Worm (Caenorhabditis elegans) whole organism, L4 larva: ENCODE measurements around the gene sre-41.

Experiments used
- D1046.2 ChIP-seq: fragments of 200-800 bp; sonication (Bioruptor generic); IDR thresholded peaks from 2 replicates; pipeline ENCODE4 v1.3.6; 2022; ENCODE audit warnings: missing genetic modification characterization, missing compliant biosample characterization
- F10B5.3 ChIP-seq: sonication (generic microtip); optimal IDR thresholded peaks from 2 replicates; lab custom pipeline; 2016; ENCODE audit warnings: mild to moderate bottlenecking, missing genetic modification characterization, missing compliant biosample characterization
- F49E8.2 ChIP-seq: sonication (generic microtip); optimal IDR thresholded peaks from 2 replicates; lab custom pipeline; 2016; ENCODE audit warnings: missing compliant biosample characterization, mild to moderate bottlenecking, missing genetic modification characterization, borderline replicate concordance
- T26A8.4 ChIP-seq: fragments of 200-800 bp; sonication (Bioruptor generic); IDR thresholded peaks from 2 replicates; pipeline ENCODE4 v1.3.6; 2022; ENCODE audit warnings: missing genetic modification characterization, missing compliant biosample characterization
- Y48G9A.11 ChIP-seq: fragments of 200-800 bp; sonication (Bioruptor generic); IDR thresholded peaks from 2 replicates; pipeline ENCODE4 v1.3.6; 2022; ENCODE audit warnings: missing genetic modification reagents, missing genetic modification characterization, missing compliant biosample characterization
- Y75B8A.6 ChIP-seq: fragments of 200-800 bp; sonication (Bioruptor generic); IDR thresholded peaks from 2 replicates; pipeline ENCODE4 v1.3.6; 2022; ENCODE audit warnings: missing genetic modification reagents, missing genetic modification characterization, missing compliant biosample characterization
- ZK546.5 ChIP-seq, 2 experiments: sonication (generic microtip); optimal IDR thresholded peaks; 2 replicates each; lab custom pipeline; 2017; ENCODE audit warnings: missing biosample characterization in 2 of 2, missing genetic modification characterization in 2 of 2
- aha-1 ChIP-seq: fragments of 150-350 bp; peaks from one replicate; lab custom pipeline; 2014; ENCODE audit warnings: missing biosample characterization, missing genetic modification characterization
- ama-1 ChIP-seq: fragments of 150-350 bp; optimal IDR thresholded peaks from 2 replicates; lab custom pipeline; 2014; ENCODE audit warnings: inconsistent platforms, mixed read lengths
- ceh-32 ChIP-seq: sonication (generic microtip); optimal IDR thresholded peaks from 2 replicates; lab custom pipeline; 2016; ENCODE audit warnings: mild to moderate bottlenecking, missing genetic modification characterization, missing compliant biosample characterization; ENCODE audit not compliant: poor library complexity
- daf-16 ChIP-seq, 3 experiments: sonication (generic microtip); optimal IDR thresholded peaks; 2 replicates each; lab custom pipeline; 2016 to 2017; ENCODE audit warnings: missing genetic modification characterization in 3 of 3, missing genetic modification reagents in 3 of 3, mild to moderate bottlenecking in 2 of 3, missing compliant biosample characterization in 2 of 3, missing biosample characterization in 1 of 3, moderate library complexity in 1 of 3
- daf-19 ChIP-seq: fragments of 200-800 bp; sonication (Bioruptor generic); conservative IDR thresholded peaks from 2 replicates; pipeline ENCODE4 v1.3.6; 2022; ENCODE audit warnings: missing genetic modification characterization, missing compliant biosample characterization
- fkh-10 ChIP-seq: fragments of 150-350 bp; optimal IDR thresholded peaks from 2 replicates; lab custom pipeline; 2014; ENCODE audit warnings: missing biosample characterization, missing genetic modification reagents, missing genetic modification characterization
- hif-1 ChIP-seq, 2 experiments: sonication (generic microtip); optimal IDR thresholded peaks; 2 replicates each; lab custom pipeline; 2016 to 2017; ENCODE audit warnings: missing compliant biosample characterization in 2 of 2, missing genetic modification characterization in 2 of 2, missing genetic modification reagents in 2 of 2, missing genotype in 2 of 2, mild to moderate bottlenecking in 1 of 2
- hlh-11 ChIP-seq: fragments of 200-800 bp; sonication (Bioruptor generic); optimal IDR thresholded peaks from 2 replicates; lab custom pipeline; 2018; ENCODE audit warnings: mild to moderate bottlenecking, missing genetic modification characterization, missing compliant biosample characterization
- hlh-30 ChIP-seq: sonication (generic microtip); optimal IDR thresholded peaks from 2 replicates; lab custom pipeline; 2017; ENCODE audit warnings: antibody characterized with exemption, mild to moderate bottlenecking, missing genetic modification characterization, missing compliant biosample characterization; ENCODE audit not compliant: insufficient read depth
- hmg-1.1 ChIP-seq: fragments of 200-800 bp; sonication (Bioruptor generic); IDR thresholded peaks from 2 replicates; pipeline ENCODE4 v1.3.6; 2022; ENCODE audit warnings: missing genetic modification reagents, missing genetic modification characterization, missing compliant biosample characterization
- lim-7 ChIP-seq: fragments of 200-800 bp; sonication (Bioruptor generic); IDR thresholded peaks from 2 replicates; pipeline ENCODE4 v1.3.6; 2022; ENCODE audit warnings: missing genetic modification characterization, missing compliant biosample characterization
- lsy-2 ChIP-seq, 2 experiments: fragments of 150-350 bp in 1 of 2; sonication (generic microtip) in 1 of 2; optimal IDR thresholded peaks; 2 replicates each; lab custom pipeline; 2014 to 2017; ENCODE audit warnings: missing biosample characterization in 2 of 2, missing genetic modification characterization in 2 of 2
- madf-9 ChIP-seq: fragments of 200-800 bp; sonication (Bioruptor generic); conservative IDR thresholded peaks from 2 replicates; pipeline ENCODE4 v1.3.6; 2022; ENCODE audit warnings: missing genetic modification reagents, missing genetic modification characterization, missing compliant biosample characterization
- mep-1 ChIP-seq: fragments of 150-350 bp; sonication (generic microtip); optimal IDR thresholded peaks from 3 replicates; lab custom pipeline; 2014; ENCODE audit warnings: missing biosample characterization, missing genetic modification characterization
- mes-2 ChIP-seq: sonication (generic microtip); optimal IDR thresholded peaks from 2 replicates; lab custom pipeline; 2016; ENCODE audit warnings: missing genotype, mild to moderate bottlenecking, missing genetic modification characterization, missing compliant biosample characterization; ENCODE audit not compliant: poor library complexity, severe bottlenecking
- nhr-237 ChIP-seq: sonication (generic microtip); optimal IDR thresholded peaks from 2 replicates; lab custom pipeline; 2017; ENCODE audit warnings: missing biosample characterization, missing genetic modification characterization
- nhr-25 ChIP-seq: sonication (generic microtip); optimal IDR thresholded peaks from 2 replicates; lab custom pipeline; 2017; ENCODE audit warnings: missing genetic modification characterization, mild to moderate bottlenecking, missing compliant biosample characterization, antibody characterized with exemption, moderate library complexity, borderline replicate concordance; ENCODE audit not compliant: insufficient read depth
- nhr-41 ChIP-seq: fragments of 200-800 bp; sonication (Bioruptor generic); IDR thresholded peaks from 2 replicates; pipeline ENCODE4 v1.3.6; 2022; ENCODE audit warnings: missing genetic modification reagents, missing genetic modification characterization, missing compliant biosample characterization
- nhr-6 ChIP-seq: fragments of 150-350 bp; optimal IDR thresholded peaks from 2 replicates; lab custom pipeline; 2014; ENCODE audit warnings: missing biosample characterization, missing genetic modification characterization
- nhr-76 ChIP-seq: fragments of 150-350 bp; optimal IDR thresholded peaks from 2 replicates; lab custom pipeline; 2014; ENCODE audit warnings: missing biosample characterization, missing genetic modification characterization
- nhr-77 ChIP-seq: fragments of 150-350 bp; optimal IDR thresholded peaks from 2 replicates; lab custom pipeline; 2014; ENCODE audit warnings: missing biosample characterization, missing genetic modification characterization
- pha-4 ChIP-seq, 2 experiments: fragments of 150-350 bp in 1 of 2; fragments of 200-800 bp in 1 of 2; sonication (Bioruptor generic) in 1 of 2; IDR thresholded peaks in 1 of 2; optimal IDR thresholded peaks in 1 of 2; 2 replicates each; pipeline versions ENCODE4 v1.3.6 to Lab custom; 2014 to 2022; ENCODE audit warnings: missing genetic modification characterization in 2 of 2, missing genetic modification reagents in 2 of 2, missing biosample characterization in 1 of 2, missing compliant biosample characterization in 1 of 2
- rbr-2 ChIP-seq: sonication (generic microtip); optimal IDR thresholded peaks from 2 replicates; lab custom pipeline; 2016; ENCODE audit warnings: missing genotype, missing genetic modification characterization, missing compliant biosample characterization
- saeg-2 ChIP-seq: fragments of 200-800 bp; sonication (Bioruptor generic); IDR thresholded peaks from 2 replicates; pipeline ENCODE4 v1.3.6; 2022; ENCODE audit warnings: missing genetic modification reagents, missing genetic modification characterization, missing compliant biosample characterization
- set-16 ChIP-seq: fragments of 200-800 bp; sonication (Bioruptor generic); IDR thresholded peaks from 2 replicates; pipeline ENCODE4 v1.3.6; 2022; ENCODE audit warnings: missing genetic modification reagents, missing genetic modification characterization, missing compliant biosample characterization
- skn-1 ChIP-seq: fragments of 150-350 bp; optimal IDR thresholded peaks from 2 replicates; lab custom pipeline; 2014; ENCODE audit warnings: missing biosample characterization, missing genetic modification characterization
- spr-3 ChIP-seq: fragments of 200-800 bp; sonication (Bioruptor generic); optimal IDR thresholded peaks from 2 replicates; lab custom pipeline; 2018; ENCODE audit warnings: mild to moderate bottlenecking, missing genetic modification characterization, missing compliant biosample characterization
- tag-97 ChIP-seq: fragments of 200-800 bp; sonication (Bioruptor generic); IDR thresholded peaks from 2 replicates; pipeline ENCODE4 v1.3.6; 2022; ENCODE audit warnings: missing genetic modification characterization, missing compliant biosample characterization
- unc-62 ChIP-seq, 3 experiments: fragments of 150-350 bp in 1 of 3; sonication (generic microtip); optimal IDR thresholded peaks in 2 of 3; peaks in 1 of 3; 1 replicate in 1 of 3; 2 replicates in 2 of 3; lab custom pipeline; 2014 to 2017; ENCODE audit warnings: missing biosample characterization in 3 of 3, missing genetic modification characterization in 3 of 3, missing genetic modification reagents in 3 of 3, missing genotype in 1 of 3
- vab-7 ChIP-seq: fragments of 200-800 bp; sonication (Bioruptor generic); IDR thresholded peaks from 2 replicates; pipeline ENCODE4 v1.3.6; 2022; ENCODE audit warnings: missing genetic modification reagents, missing genetic modification characterization, missing compliant biosample characterization
- zip-2 ChIP-seq: fragments of 150-350 bp; optimal IDR thresholded peaks from 2 replicates; lab custom pipeline; 2014; ENCODE audit warnings: missing biosample characterization, missing genetic modification characterization

sre-41 gene

ce11 chrII:12362262-12362661 is 25.8 kb upstream of the sre-41 start (continued):
- TF ChIP-seq zip-2 (tag; lab: Kevin White, UChicago) (no peak), hif-1 (tag; optimal IDR thresholded peaks at IDR 0.05; lab: Kevin White, UChicago) (no peak), daf-16 (GFP tag; optimal IDR thresholded peaks at IDR 0.05; lab: Kevin White, UChicago) (no peak), daf-16 (tag; optimal IDR thresholded peaks at IDR 0.05; lab: Kevin White, UChicago) (no peak), nhr-77 (tag; lab: Kevin White, UChicago) (no peak), saeg-2 (GFP tag; lab: Robert Waterston, UW) (no peak), tag-97 (no peak), F10B5.3 (tag; lab: Kevin White, UChicago) (no peak), madf-9 (GFP tag; lab: Robert Waterston, UW) (0 out of 2 replicates have a peak, but pooled peaks have one; percentile 29), D1046.2 (GFP tag; lab: Robert Waterston, UW) (no peak), mes-2 (tag; lab: Kevin White, UChicago) (peak; percentile 46), ZK546.5 (tag; optimal IDR thresholded peaks at IDR 0.05; lab: Kevin White, UChicago) (no peak), Y48G9A.11 (GFP tag; lab: Robert Waterston, UW) (peak; percentile 48; the same call in 1 of the 2 replicates), lim-7 (GFP tag; lab: Robert Waterston, UW) (peak; percentile 80; the same call in 1 of the 2 replicates), unc-62 (GFP tag; optimal IDR thresholded peaks at IDR 0.05 in 1 of 2; lab: Kevin White, UChicago) (no peak), unc-62 (tag; optimal IDR thresholded peaks at IDR 0.05; lab: Kevin White, UChicago) (no peak), skn-1 (tag; lab: Kevin White, UChicago) (no peak), mep-1 (tag; lab: Kevin White, UChicago) (no peak), Y75B8A.6 (GFP tag; lab: Robert Waterston, UW) (no peak), rbr-2 (tag; lab: Kevin White, UChicago) (no peak), ceh-32 (tag; lab: Kevin White, UChicago) (no peak), spr-3 (GFP tag; lab: Kevin White, UChicago) (no peak), pha-4 (GFP tag; IDR thresholded peaks at IDR 0.05; lab: Robert Waterston, UW) (peak; percentile 35; the same call in 1 of the 2 replicates), pha-4 (tag; optimal IDR thresholded peaks at IDR 0.05; lab: Kevin White, UChicago) (no peak), nhr-237 (tag; lab: Kevin White, UChicago) (no peak), hlh-11 (tag; lab: Kevin White, UChicago) (no peak)

DNA sequence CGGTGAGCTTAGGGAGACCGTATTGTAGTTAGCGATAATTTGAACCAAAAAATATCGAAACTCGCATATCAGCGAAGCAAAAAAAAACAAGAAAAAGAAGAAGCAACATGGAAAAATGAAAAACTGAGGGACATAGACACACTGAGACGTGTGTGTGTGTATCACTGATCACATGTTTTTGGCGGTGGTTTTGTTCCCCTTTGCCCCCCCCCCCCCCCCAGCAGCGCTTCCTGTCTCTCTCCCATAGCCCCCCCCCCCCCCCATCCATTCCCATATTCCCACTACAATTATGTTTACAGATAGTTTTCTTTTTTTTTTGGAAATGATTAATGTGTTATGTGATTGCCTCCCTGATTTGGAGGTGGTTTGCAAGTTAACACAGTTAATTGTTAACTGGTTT is 18.9 kb upstream of the sre-41 start:
- peak in 1 of 2 experiments; percentile 16 for TF ChIP-seq hif-1 (tag; optimal IDR thresholded peaks at IDR 0.05; lab: Kevin White, UChicago)
- peak; percentile 66 for TF ChIP-seq set-16 (GFP tag; lab: Robert Waterston, UW)
- TF ChIP-seq T26A8.4 (GFP tag; lab: Robert Waterston, UW) = no peak
- no peak for TF ChIP-seq tag-97
- TF ChIP-seq, all 104 proteins: peak for 2

ce11 chrII:12373921-12374320 is 14.2 kb upstream of the sre-41 start:
- TF ChIP-seq fkh-10 (peak; percentile 55), rbr-2 (tag; lab: Kevin White, UChicago) (no peak), nhr-25 (tag; lab: Kevin White, UChicago) (no peak), ama-1 (lab: Kevin White, UChicago) (no peak), nhr-41 (GFP tag; lab: Robert Waterston, UW) (no peak), skn-1 (tag; lab: Kevin White, UChicago) (no peak), daf-19 (GFP tag; lab: Robert Waterston, UW) (no peak), nhr-77 (tag; lab: Kevin White, UChicago) (no peak), unc-62 (GFP tag; optimal IDR thresholded peaks at IDR 0.05 in 1 of 2; lab: Kevin White, UChicago) (peak in 1 of 2 experiments; percentile 98), unc-62 (tag; optimal IDR thresholded peaks at IDR 0.05; lab: Kevin White, UChicago) (no peak), hlh-30 (tag; lab: Kevin White, UChicago) (no peak), lsy-2 (tag; optimal IDR thresholded peaks at IDR 0.05; lab: Kevin White, UChicago) (peak in 1 of 2 experiments; percentile 16), hmg-1.1 (GFP tag; lab: Robert Waterston, UW) (0 out of 2 replicates have a peak, but pooled peaks have one; percentile 14), aha-1 (peak; percentile 92), F49E8.2 (tag; lab: Kevin White, UChicago) (no peak), nhr-6 (tag; lab: Kevin White, UChicago) (no peak), nhr-76 (no peak), vab-7 (GFP tag; lab: Robert Waterston, UW) (peak; percentile 28; the same call in 1 of the 2 replicates)
- TF ChIP-seq, all 104 proteins: peak for 6
